Worm (Caenorhabditis elegans) whole organism, young adult: Measurements from ENCODE around the gene F45B8.5.

Source experiments
- K11D2.4 ChIP-seq: fragments of 200-800 bp; sonication (Bioruptor generic); IDR thresholded peaks from 2 replicates; pipeline ENCODE4 v1.3.6; 2022; ENCODE audit warnings: missing genetic modification reagents, missing genetic modification characterization, missing compliant biosample characterization
- Y53G8AR.9 ChIP-seq: fragments of 200-800 bp; sonication (Bioruptor generic); conservative IDR thresholded peaks from 2 replicates; pipeline ENCODE4 v1.3.6; 2022; ENCODE audit warnings: missing genetic modification reagents, missing genetic modification characterization, missing compliant biosample characterization
- ZK185.1 ChIP-seq: sonication (generic microtip); optimal IDR thresholded peaks from 2 replicates; lab custom pipeline; 2016; ENCODE audit warnings: mild to moderate bottlenecking, missing genetic modification characterization, missing compliant biosample characterization; ENCODE audit not compliant: poor library complexity, severe bottlenecking
- ceh-40 ChIP-seq: fragments of 200-800 bp; sonication (Bioruptor generic); IDR thresholded peaks from 2 replicates; pipeline ENCODE4 v1.3.6; 2022; ENCODE audit warnings: missing genetic modification characterization, missing compliant biosample characterization
- ceh-79 ChIP-seq: sonication (generic microtip); optimal IDR thresholded peaks from 2 replicates; lab custom pipeline; 2017; ENCODE audit warnings: mild to moderate bottlenecking, missing genetic modification characterization, missing compliant biosample characterization
- chd-7 ChIP-seq: sonication (generic microtip); optimal IDR thresholded peaks from 2 replicates; lab custom pipeline; 2016; ENCODE audit warnings: mild to moderate bottlenecking, missing genetic modification characterization, moderate library complexity, missing compliant biosample characterization
- mel-28 ChIP-seq: sonication (generic microtip); optimal IDR thresholded peaks from 2 replicates; lab custom pipeline; 2016; ENCODE audit warnings: borderline replicate concordance, mild to moderate bottlenecking, missing genetic modification characterization, missing compliant biosample characterization
- nfya-1 ChIP-seq: sonication (generic microtip); optimal IDR thresholded peaks from 2 replicates; lab custom pipeline; 2017; ENCODE audit warnings: antibody characterized with exemption, missing compliant biosample characterization, missing genetic modification characterization, borderline replicate concordance; ENCODE audit not compliant: insufficient read depth
- nhr-90 ChIP-seq: sonication (generic microtip); optimal IDR thresholded peaks from 2 replicates; lab custom pipeline; 2016; ENCODE audit warnings: missing genotype, mild to moderate bottlenecking, missing genetic modification characterization, missing compliant biosample characterization
- repo-1 ChIP-seq: sonication (generic microtip); optimal IDR thresholded peaks from 2 replicates; lab custom pipeline; 2017; ENCODE audit warnings: mild to moderate bottlenecking, missing genetic modification characterization, missing compliant biosample characterization
- sdz-38 ChIP-seq: sonication (generic microtip); optimal IDR thresholded peaks from 2 replicates; lab custom pipeline; 2016; ENCODE audit warnings: missing genotype, missing genetic modification characterization, missing compliant biosample characterization
- snpc-4 ChIP-seq, 5 experiments: fragments of 150-350 bp in 1 of 5; sonication (generic microtip) in 4 of 5; optimal IDR thresholded peaks; 2 replicates each; lab custom pipeline; 2014 to 2018; ENCODE audit warnings: missing genetic modification characterization in 5 of 5, missing biosample characterization in 3 of 5, antibody characterized with exemption in 2 of 5, mild to moderate bottlenecking in 2 of 5, missing compliant biosample characterization in 2 of 5, missing genotype in 2 of 5, moderate library complexity in 2 of 5, missing genetic modification reagents in 1 of 5
- unc-130 ChIP-seq: sonication (generic microtip); optimal IDR thresholded peaks from 2 replicates; lab custom pipeline; 2016; ENCODE audit warnings: missing genetic modification reagents, missing genetic modification characterization, missing compliant biosample characterization
- unc-62 ChIP-seq: fragments of 150-350 bp; optimal IDR thresholded peaks from 2 replicates; lab custom pipeline; 2014; ENCODE audit warnings: missing biosample characterization, missing genetic modification reagents, missing genetic modification characterization

- TF ChIP-seq chd-7 (tag; lab: Kevin White, UChicago), result no peak
- no peak for TF ChIP-seq ceh-40 (GFP tag; lab: Robert Waterston, UW)
- TF ChIP-seq K11D2.4 (GFP tag; lab: Robert Waterston, UW), result 0 out of 2 replicates have a peak, but pooled peaks have one; percentile 16
- TF ChIP-seq unc-130 (GFP tag; lab: Kevin White, UChicago), result no peak
- TF ChIP-seq mel-28, result no peak
- no peak for TF ChIP-seq nhr-90 (tag; lab: Kevin White, UChicago)
- TF ChIP-seq ZK185.1 (tag; lab: Kevin White, UChicago), result no peak
- TF ChIP-seq snpc-4 (GFP tag; optimal IDR thresholded peaks at IDR 0.05; lab: Kevin White, UChicago), result no peak
- peak in 2 of 4 experiments; percentile 6 to 23 for TF ChIP-seq snpc-4 (tag; optimal IDR thresholded peaks at IDR 0.05; lab: Kevin White, UChicago)
- TF ChIP-seq ceh-79 (tag; lab: Kevin White, UChicago), result no peak
- TF ChIP-seq unc-62, result peak; percentile 62
- no peak for TF ChIP-seq nfya-1 (tag; lab: Kevin White, UChicago)
- TF ChIP-seq repo-1, result no peak
- TF ChIP-seq Y53G8AR.9 (GFP tag; lab: Robert Waterston, UW), result no peak
- no peak for TF ChIP-seq sdz-38
Measured at ce11 chrX:14946464-14947354, 19.2 kb upstream of the F45B8.5 start.
